Worm (Caenorhabditis elegans): ENCODE data around the gene ipla-2.

Gene ipla-2

ce11 chrX:9832370-9832769, 5.5 kb downstream of the ipla-2 start:
- TF ChIP-seq unc-55 (GFP tag; optimal IDR thresholded peaks at IDR 0.05) (peak; percentile 22), rnt-1 (tag; optimal IDR thresholded peaks at IDR 0.05) (peak; percentile 1), nfya-1 (tag; optimal IDR thresholded peaks at IDR 0.05) (peak; percentile 47), ama-1 (optimal IDR thresholded peaks at IDR 0.05) (no peak)

ce11 chrX:9831215-9831614, 6.6 kb downstream of the ipla-2 start, which contains the start of gene rrc-1:
Gene rrc-1, minus strand, starts transcription at chrX:9831288.
- TF ChIP-seq syd-9 (tag; optimal IDR thresholded peaks at IDR 0.05): no peak
- no peak for TF ChIP-seq fkh-10 (GFP tag; optimal IDR thresholded peaks at IDR 0.05)
- no peak for TF ChIP-seq ceh-9 (tag; optimal IDR thresholded peaks at IDR 0.05)
- TF ChIP-seq ahr-1 (tag; optimal IDR thresholded peaks at IDR 0.05): no peak
- TF ChIP-seq ets-4 (tag; optimal IDR thresholded peaks at IDR 0.05): no peak
- no peak for TF ChIP-seq pag-3 (tag; optimal IDR thresholded peaks at IDR 0.05; ENCODE audit: borderline replicate concordance)
- TF ChIP-seq pros-1 (tag; optimal IDR thresholded peaks at IDR 0.05): no peak
- TF ChIP-seq pqm-1 (tag; optimal IDR thresholded peaks at IDR 0.05): no peak
- no peak for TF ChIP-seq ceh-6 (GFP tag; optimal IDR thresholded peaks at IDR 0.05)
- TF ChIP-seq nfya-1 (tag; optimal IDR thresholded peaks at IDR 0.05): no peak

ce11 chrX:9822606-9823264, 15.1 kb downstream of the ipla-2 start:
- TF ChIP-seq ceh-31 (tag; optimal IDR thresholded peaks at IDR 0.05) (peak; percentile 59), fkh-6 (tag; optimal IDR thresholded peaks at IDR 0.05) (peak; percentile 21), ref-2 (tag; optimal IDR thresholded peaks at IDR 0.05) (peak; percentile 64), sdc-2 (tag; optimal IDR thresholded peaks at IDR 0.05) (peak; percentile 34), ceh-48 (tag; optimal IDR thresholded peaks at IDR 0.05) (peak; percentile 2), nfya-1 (tag; optimal IDR thresholded peaks at IDR 0.05) (peak; percentile 65), T23F11.4 (GFP tag; optimal IDR thresholded peaks at IDR 0.05) (no peak), C08G9.2 (tag; optimal IDR thresholded peaks at IDR 0.05) (no peak), ceh-2 (tag; optimal IDR thresholded peaks at IDR 0.05) (peak; percentile 17), tbx-2 (tag; optimal IDR thresholded peaks at IDR 0.05) (peak; percentile 55), ama-1 (optimal IDR thresholded peaks at IDR 0.05) (no peak), pros-1 (tag; optimal IDR thresholded peaks at IDR 0.05) (peak; percentile 39), gmeb-2 (tag; optimal IDR thresholded peaks at IDR 0.05) (no peak), unc-55 (GFP tag; optimal IDR thresholded peaks at IDR 0.05) (peak; percentile 3), dve-1 (tag; optimal IDR thresholded peaks at IDR 0.05) (peak; percentile 7), ceh-9 (tag; optimal IDR thresholded peaks at IDR 0.05) (no peak), hlh-6 (tag; optimal IDR thresholded peaks at IDR 0.05) (no peak)

- TF ChIP-seq tbx-2 (tag; optimal IDR thresholded peaks at IDR 0.05) (no peak), ceh-2 (tag; optimal IDR thresholded peaks at IDR 0.05) (no peak), ahr-1 (tag; optimal IDR thresholded peaks at IDR 0.05) (no peak), dmd-4 (tag; optimal IDR thresholded peaks at IDR 0.05; ENCODE audit: borderline replicate concordance) (no peak), dve-1 (tag; optimal IDR thresholded peaks at IDR 0.05) (no peak), ceh-18 (tag; optimal IDR thresholded peaks at IDR 0.05) (no peak), K02D7.2 (tag; optimal IDR thresholded peaks at IDR 0.05) (no peak)
Observed at ce11 chrX:9822173-9822572, 15.7 kb downstream of the ipla-2 start, which contains the start of gene dpy-22. Gene dpy-22, minus strand, starts transcription at chrX:9822273.

ce11 chrX:9814132-9814811, 23.6 kb downstream of the ipla-2 start:
- TF ChIP-seq ceh-19 (GFP tag; optimal IDR thresholded peaks at IDR 0.05) (no peak), pha-4 (tag; optimal IDR thresholded peaks at IDR 0.05) (no peak), ztf-16 (tag; optimal IDR thresholded peaks at IDR 0.05) (no peak), ceh-48 (tag; optimal IDR thresholded peaks at IDR 0.05) (no peak), ceh-31 (tag; optimal IDR thresholded peaks at IDR 0.05) (peak; percentile 55), che-1 (tag; optimal IDR thresholded peaks at IDR 0.05) (no peak), C38D4.7 (GFP tag; optimal IDR thresholded peaks at IDR 0.05) (no peak), ceh-2 (tag; optimal IDR thresholded peaks at IDR 0.05) (no peak), sdc-2 (tag; optimal IDR thresholded peaks at IDR 0.05) (no peak), pros-1 (tag; optimal IDR thresholded peaks at IDR 0.05) (no peak), sox-2 (GFP tag; IDR thresholded peaks at IDR 0.05) (no peak), unc-86 (tag; optimal IDR thresholded peaks at IDR 0.05) (no peak), ceh-6 (GFP tag; optimal IDR thresholded peaks at IDR 0.05) (no peak), unc-42 (tag; optimal IDR thresholded peaks at IDR 0.05) (peak; percentile 52), ceh-18 (tag; optimal IDR thresholded peaks at IDR 0.05) (no peak), Y22D7AL.16 (tag; optimal IDR thresholded peaks at IDR 0.05) (no peak), elt-2 (tag; optimal IDR thresholded peaks at IDR 0.05) (no peak)
